Fruit fly (Drosophila melanogaster) whole organism, embryonic: ENCODE measurements around the gene CG11267.
A peak's percentile ranks its signal among the peaks of the same experiment; 100 is the strongest.

ENCODE experiments used
- Aef1 ChIP-seq: fragments of 200-800 bp; sonication (Bioruptor generic); IDR thresholded peaks from 3 replicates; pipeline ENCODE4 v1.3.6; 2022; ENCODE audit warnings: missing biosample characterization, missing genetic modification characterization
- Bgb ChIP-seq: fragments of 200-800 bp; sonication (Bioruptor generic); IDR thresholded peaks from 2 replicates; pipeline ENCODE4 v1.3.6; 2022; ENCODE audit warnings: missing biosample characterization, missing genetic modification characterization; ENCODE audit not compliant: partially characterized antibody
- CG10267 ChIP-seq: fragments of 200-800 bp; sonication (Bioruptor generic); optimal IDR thresholded peaks from 2 replicates; lab custom pipeline; 2018; ENCODE audit warnings: missing biosample characterization, mild to moderate bottlenecking, missing genetic modification characterization, moderate library complexity
- CG10321 ChIP-seq: fragments of 200-800 bp; sonication (Bioruptor generic); IDR thresholded peaks from 2 replicates; pipeline ENCODE4 v1.3.6; 2022; ENCODE audit warnings: missing biosample characterization, missing genetic modification characterization
- CG10654 ChIP-seq: fragments of 200-800 bp; sonication (Bioruptor generic); optimal IDR thresholded peaks from 2 replicates; lab custom pipeline; 2016; ENCODE audit warnings: missing biosample characterization, missing genetic modification characterization
- CG12071 ChIP-seq: fragments of 200-800 bp; sonication (Bioruptor generic); optimal IDR thresholded peaks from 3 replicates; lab custom pipeline; 2018; ENCODE audit warnings: missing biosample characterization, mild to moderate bottlenecking, missing genetic modification characterization
- CG12155 ChIP-seq: fragments of 200-800 bp; sonication (Bioruptor generic); optimal IDR thresholded peaks from 3 replicates; lab custom pipeline; 2016; ENCODE audit warnings: missing biosample characterization, missing genetic modification characterization
- CG12219 ChIP-seq: fragments of 200-800 bp; sonication (Bioruptor generic); optimal IDR thresholded peaks from 3 replicates; lab custom pipeline; 2018; ENCODE audit warnings: missing biosample characterization, mild to moderate bottlenecking, missing genetic modification characterization
- CG16779 ChIP-seq: fragments of 200-800 bp; sonication (Bioruptor generic); IDR thresholded peaks from 2 replicates; pipeline ENCODE4 v1.3.6; 2022; ENCODE audit warnings: missing biosample characterization, missing genetic modification characterization
- CG16813 ChIP-seq: fragments of 200-800 bp; sonication (Bioruptor generic); IDR thresholded peaks from 3 replicates; pipeline ENCODE4 v1.3.6; 2022; ENCODE audit warnings: missing biosample characterization, missing genetic modification characterization; ENCODE audit not compliant: partially characterized antibody
- CG2129 ChIP-seq: fragments of 200-800 bp; sonication (Bioruptor generic); IDR thresholded peaks from 2 replicates; pipeline ENCODE4 v1.3.6; 2022; ENCODE audit warnings: missing biosample characterization, missing genetic modification characterization; ENCODE audit not compliant: partially characterized antibody
- CG2202 ChIP-seq: fragments of 200-800 bp; sonication (Bioruptor generic); optimal IDR thresholded peaks from 2 replicates; lab custom pipeline; 2018; ENCODE audit warnings: missing biosample characterization, mild to moderate bottlenecking, missing genetic modification characterization
- CG2712 ChIP-seq: fragments of 200-800 bp; optimal IDR thresholded peaks from 3 replicates; lab custom pipeline; 2019; ENCODE audit warnings: missing biosample characterization, mild to moderate bottlenecking, missing genetic modification characterization, moderate library complexity
- CG32767 ChIP-seq: fragments of 200-800 bp; sonication (Bioruptor generic); IDR thresholded peaks from 2 replicates; pipeline ENCODE4 v1.3.6; 2022; ENCODE audit warnings: missing biosample characterization, missing genetic modification characterization
- CG3847 ChIP-seq: fragments of 200-800 bp; sonication (Bioruptor generic); IDR thresholded peaks from 2 replicates; pipeline ENCODE4 v1.3.6; 2022; ENCODE audit warnings: missing biosample characterization, missing genetic modification characterization
- CG4360 ChIP-seq: fragments of 200-800 bp; sonication (Bioruptor generic); IDR thresholded peaks from 2 replicates; pipeline ENCODE4 v1.3.6; 2022; ENCODE audit warnings: missing biosample characterization, missing genetic modification characterization
- CG6689 ChIP-seq: fragments of 200-800 bp; sonication (Bioruptor generic); IDR thresholded peaks from 2 replicates; pipeline ENCODE4 v1.3.6; 2022; ENCODE audit warnings: missing biosample characterization, missing genetic modification characterization
- CG6791 ChIP-seq: fragments of 200-800 bp; sonication (Bioruptor generic); IDR thresholded peaks from 3 replicates; pipeline ENCODE4 v1.3.6; 2022; ENCODE audit warnings: missing biosample characterization, missing genetic modification characterization; ENCODE audit not compliant: partially characterized antibody
- CG7372 ChIP-seq: fragments of 200-800 bp; sonication (Bioruptor generic); IDR thresholded peaks from 2 replicates; pipeline ENCODE4 v1.3.6; 2022; ENCODE audit warnings: missing biosample characterization, missing genetic modification characterization
- CG7839 ChIP-seq: fragments of 200-800 bp; sonication (Bioruptor generic); optimal IDR thresholded peaks from 3 replicates; lab custom pipeline; 2018; ENCODE audit warnings: missing biosample characterization, mild to moderate bottlenecking, missing genetic modification characterization, moderate library complexity
- CG7928 ChIP-seq: fragments of 200-800 bp; sonication (Bioruptor generic); optimal IDR thresholded peaks from 2 replicates; lab custom pipeline; 2017; ENCODE audit warnings: missing biosample characterization, mild to moderate bottlenecking, missing genetic modification characterization
- CG8290 ChIP-seq, 3 experiments: fragments of 200-800 bp; sonication (Bioruptor generic); optimal IDR thresholded peaks; 2 replicates each; lab custom pipeline; 2016 to 2019; ENCODE audit warnings: missing biosample characterization in 3 of 3, missing genetic modification characterization in 3 of 3, mild to moderate bottlenecking in 2 of 3, moderate library complexity in 1 of 3
- CG9932 ChIP-seq: fragments of 200-800 bp; sonication (Bioruptor generic); IDR thresholded peaks from 2 replicates; pipeline ENCODE4 v1.3.6; 2022; ENCODE audit warnings: missing biosample characterization, missing genetic modification characterization
- CkIIα-i1 ChIP-seq: fragments of 200-800 bp; sonication (Bioruptor generic); IDR thresholded peaks from 2 replicates; pipeline ENCODE4 v1.3.6; 2022; ENCODE audit warnings: missing biosample characterization, missing genetic modification characterization
- D ChIP-seq, 2 experiments: fragments of 200-800 bp in 1 of 2; fragments of >200 bp in 1 of 2; sonication (Bioruptor generic) in 1 of 2; optimal IDR thresholded peaks; 2 replicates in 1 of 2; 3 replicates in 1 of 2; lab custom pipeline; 2017; ENCODE audit warnings: mild to moderate bottlenecking in 1 of 2, missing biosample characterization in 1 of 2, missing genetic modification characterization in 1 of 2, missing genetic modification reagents in 1 of 2
- Dfd ChIP-seq, 2 experiments: fragments of >200 bp; optimal IDR thresholded peaks; 2 replicates each; lab custom pipeline; 2017; ENCODE audit warnings: missing biosample characterization in 2 of 2, missing genetic modification characterization in 2 of 2
- HHEX ChIP-seq: fragments of 200-800 bp; sonication (Bioruptor generic); optimal IDR thresholded peaks from 3 replicates; lab custom pipeline; 2017; ENCODE audit warnings: missing biosample characterization, mild to moderate bottlenecking, missing genetic modification characterization, missing genetic modification reagents
- Hr78 ChIP-seq, 2 experiments: fragments of 200-800 bp in 1 of 2; fragments of >200 bp in 1 of 2; sonication (Bioruptor generic) in 1 of 2; optimal IDR thresholded peaks; 2 replicates each; lab custom pipeline; 2017 to 2019; ENCODE audit warnings: missing biosample characterization in 2 of 2, missing genetic modification characterization in 2 of 2, mild to moderate bottlenecking in 1 of 2, moderate library complexity in 1 of 2
- Jarid2 ChIP-seq: fragments of 200-800 bp; sonication (Bioruptor generic); optimal IDR thresholded peaks from 3 replicates; lab custom pipeline; 2017; ENCODE audit warnings: mild to moderate bottlenecking, missing biosample characterization, missing genetic modification reagents, missing genetic modification characterization
- Med ChIP-seq: fragments of 200-800 bp; sonication (Bioruptor generic); peaks from one replicate; lab custom pipeline; 2016; ENCODE audit warnings: missing biosample characterization, missing genetic modification characterization, mild to moderate bottlenecking, inconsistent platforms, moderate library complexity
- NK7.1 ChIP-seq: fragments of 200-800 bp; sonication (Bioruptor generic); optimal IDR thresholded peaks from 3 replicates; lab custom pipeline; 2016; ENCODE audit warnings: missing biosample characterization, missing genetic modification characterization
- Poxn ChIP-seq: fragments of 200-800 bp; sonication (Bioruptor generic); IDR thresholded peaks from 2 replicates; pipeline ENCODE4 v1.3.6; 2022; ENCODE audit warnings: missing biosample characterization, missing genetic modification characterization
- Rx ChIP-seq: fragments of 200-800 bp; sonication (Bioruptor generic); IDR thresholded peaks from 2 replicates; pipeline ENCODE4 v1.3.6; 2022; ENCODE audit warnings: missing biosample characterization, missing genetic modification characterization
- Sry-δ ChIP-seq: fragments of 200-800 bp; sonication (Bioruptor generic); optimal IDR thresholded peaks from 2 replicates; lab custom pipeline; 2016; ENCODE audit warnings: missing biosample characterization, missing genetic modification characterization
- br ChIP-seq: fragments of >200 bp; optimal IDR thresholded peaks from 2 replicates; lab custom pipeline; 2017
- chm ChIP-seq: fragments of 200-800 bp; sonication (Bioruptor generic); IDR thresholded peaks from 2 replicates; pipeline ENCODE4 v1.3.6; 2022; ENCODE audit warnings: missing biosample characterization, missing genetic modification characterization
- corto ChIP-seq: fragments of 200-800 bp; sonication (Bioruptor generic); optimal IDR thresholded peaks from 2 replicates; lab custom pipeline; 2016; ENCODE audit warnings: missing biosample characterization, mild to moderate bottlenecking, missing genetic modification characterization, moderate library complexity
- dmrt99B ChIP-seq: fragments of 200-800 bp; sonication (Bioruptor generic); optimal IDR thresholded peaks from 2 replicates; lab custom pipeline; 2018; ENCODE audit warnings: missing biosample characterization, mild to moderate bottlenecking, missing genetic modification characterization, moderate library complexity
- gcm2 ChIP-seq: fragments of 200-800 bp; sonication (Bioruptor generic); optimal IDR thresholded peaks from 2 replicates; lab custom pipeline; 2016; ENCODE audit warnings: missing biosample characterization, missing genetic modification characterization
- gt ChIP-seq: fragments of 200-800 bp; sonication (Bioruptor generic); IDR thresholded peaks from 2 replicates; pipeline ENCODE4 v1.3.6; 2022; ENCODE audit warnings: missing biosample characterization, missing genetic modification characterization
- kah ChIP-seq: fragments of 200-800 bp; sonication (Bioruptor generic); optimal IDR thresholded peaks from 2 replicates; lab custom pipeline; 2018; ENCODE audit warnings: missing biosample characterization, mild to moderate bottlenecking, missing genetic modification characterization
- kay ChIP-seq: fragments of 200-800 bp; sonication (Bioruptor generic); optimal IDR thresholded peaks from 2 replicates; lab custom pipeline; 2016; ENCODE audit warnings: missing biosample characterization, missing genetic modification characterization
- nerfin-1 ChIP-seq: fragments of 200-800 bp; sonication (Bioruptor generic); optimal IDR thresholded peaks from 3 replicates; lab custom pipeline; 2019; ENCODE audit warnings: missing biosample characterization, mild to moderate bottlenecking, missing genetic modification characterization, moderate library complexity
- peb ChIP-seq: fragments of 200-800 bp; sonication (Bioruptor generic); IDR thresholded peaks from 2 replicates; pipeline ENCODE4 v1.3.6; 2022; ENCODE audit warnings: missing biosample characterization, missing genetic modification characterization
- repo ChIP-seq: fragments of 200-800 bp; sonication (Bioruptor generic); optimal IDR thresholded peaks from 2 replicates; lab custom pipeline; 2016; ENCODE audit warnings: missing biosample characterization, missing genetic modification characterization
- run ChIP-seq: fragments of 200-800 bp; sonication (Bioruptor generic); optimal IDR thresholded peaks from 3 replicates; lab custom pipeline; 2018; ENCODE audit warnings: missing biosample characterization, mild to moderate bottlenecking, missing genetic modification characterization
- seq ChIP-seq: fragments of 200-800 bp; sonication (Bioruptor generic); IDR thresholded peaks from 2 replicates; pipeline ENCODE4 v1.3.6; 2022; ENCODE audit warnings: missing biosample characterization, missing genetic modification characterization
- tin ChIP-seq: fragments of 200-800 bp; sonication (Bioruptor generic); optimal IDR thresholded peaks from 3 replicates; lab custom pipeline; 2016; ENCODE audit warnings: missing biosample characterization, missing genetic modification characterization

Gene CG11267

DNA sequence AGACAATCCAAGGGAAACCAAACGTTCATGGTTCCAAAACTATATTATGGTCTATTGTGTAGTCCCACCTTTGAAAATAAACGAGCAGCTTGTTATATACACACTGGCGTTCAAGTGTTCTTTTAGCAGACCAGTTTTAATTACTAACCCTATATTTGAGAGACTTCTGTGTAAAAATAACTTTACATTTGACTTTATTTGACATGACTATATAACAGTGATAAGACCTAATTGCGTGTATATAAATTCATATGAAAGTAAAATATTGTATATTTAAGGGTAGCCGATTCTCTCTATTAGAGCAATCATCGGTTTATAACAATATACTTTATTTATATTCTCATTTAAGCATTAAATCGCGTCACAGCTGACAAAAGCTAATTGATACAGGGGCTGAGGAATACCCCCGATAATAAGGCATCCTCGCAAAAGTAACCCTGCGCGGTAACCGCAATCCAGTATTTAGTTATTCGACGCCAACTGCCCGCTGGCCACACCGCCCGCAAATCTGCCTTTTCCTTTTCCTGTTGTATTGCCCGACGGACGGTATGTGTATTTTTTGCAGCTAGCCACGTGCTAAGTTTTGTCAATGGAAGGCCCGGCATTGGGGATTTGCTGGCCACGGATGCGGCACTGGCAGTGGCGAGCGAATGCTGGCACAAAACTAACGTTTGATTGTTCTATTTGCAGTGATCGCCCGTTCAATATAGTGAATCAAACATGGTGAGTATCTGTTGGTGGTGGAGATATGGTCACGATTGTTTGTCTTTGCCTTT, 25.6 kb downstream of the CG11267 start, which contains the start of gene RpS4 (continued):
- peak; percentile 54 for TF ChIP-seq CG8290 (GFP tag; optimal IDR thresholded peaks at IDR 0.05; lab: Kevin White, UChicago)
- peak; percentile 92 to 98 for TF ChIP-seq CG8290 (tag; optimal IDR thresholded peaks at IDR 0.05; lab: Kevin White, UChicago)
- peak in 1 of 2 experiments; percentile 28 for TF ChIP-seq Hr78 (GFP tag; optimal IDR thresholded peaks at IDR 0.05; lab: Kevin White, UChicago)
- peak; percentile 78 for TF ChIP-seq CG2712 (tag; lab: Kevin White, UChicago)
- peak; percentile 62; the same call in 1 of the 2 replicates for TF ChIP-seq gt
- peak; percentile 85 for TF ChIP-seq Rx (GFP tag; lab: Robert Waterston, UW)
- peak; percentile 81 for TF ChIP-seq repo (GFP tag; lab: Kevin White, UChicago)
- TF ChIP-seq CG12155: peak; percentile 62
- peak; percentile 95 for TF ChIP-seq CG12219 (GFP tag; lab: Kevin White, UChicago)
- TF ChIP-seq run (tag; lab: Kevin White, UChicago): peak; percentile 89
- TF ChIP-seq CG3847 (GFP tag; lab: Robert Waterston, UW): peak; percentile 85
- peak; percentile 73; the same call in 1 of the 2 replicates for TF ChIP-seq CG32767
- TF ChIP-seq Poxn (GFP tag; lab: Robert Waterston, UW): no peak; the same call in 1 of the 2 replicates
- peak; percentile 56 for TF ChIP-seq CG4360 (GFP tag; lab: Robert Waterston, UW)
- peak; percentile 65 for TF ChIP-seq CG6689 (GFP tag; lab: Robert Waterston, UW)
- TF ChIP-seq peb (GFP tag; lab: Robert Waterston, UW): peak; percentile 48; the same call in 1 of the 2 replicates
- TF ChIP-seq CG16813: peak; percentile 51
- peak; percentile 57; the same call in 1 of the 2 replicates for TF ChIP-seq Bgb (GFP tag; lab: Robert Waterston, UW)
- peak; percentile 87 for TF ChIP-seq NK7.1 (GFP tag; lab: Kevin White, UChicago)
- TF ChIP-seq CG7839 (tag; lab: Kevin White, UChicago): peak; percentile 80
- peak; percentile 74 for TF ChIP-seq CG10654 (GFP tag; lab: Kevin White, UChicago)
- TF ChIP-seq CG6791 (GFP tag; lab: Robert Waterston, UW): 0 out of 3 replicates have a peak, but pooled peaks have one; percentile 38
- peak; percentile 80 for TF ChIP-seq CG10267 (tag; lab: Kevin White, UChicago)
- TF ChIP-seq CG12071 (GFP tag; lab: Kevin White, UChicago): peak; percentile 98
- TF ChIP-seq Sry-δ: peak; percentile 54
- TF ChIP-seq dmrt99B (tag; lab: Kevin White, UChicago): peak; percentile 78
- peak; percentile 66 for TF ChIP-seq CkIIα-i1 (GFP tag; lab: Robert Waterston, UW)
- no peak for TF ChIP-seq CG2129 (GFP tag; lab: Robert Waterston, UW)
- peak; percentile 84 for TF ChIP-seq Jarid2
- peak; percentile 96 for TF ChIP-seq HHEX
- no peak for TF ChIP-seq corto (GFP tag; lab: Kevin White, UChicago)
- TF ChIP-seq Aef1 (GFP tag; lab: Robert Waterston, UW): peak; percentile 72; the same call in 2 of the 3 replicates
- TF ChIP-seq CG7372 (GFP tag; lab: Robert Waterston, UW): peak; percentile 73
- TF ChIP-seq CG10321: peak; percentile 69; the same call in 1 of the 2 replicates
- peak; percentile 95 for TF ChIP-seq chm
- TF ChIP-seq tin (GFP tag; lab: Kevin White, UChicago): peak; percentile 77
- TF ChIP-seq Med (GFP tag; lab: Kevin White, UChicago): peak; percentile 99
- peak; percentile 94 for TF ChIP-seq gcm2 (GFP tag; lab: Kevin White, UChicago)
- no peak for TF ChIP-seq D (optimal IDR thresholded peaks at IDR 0.05; lab: Kevin White, UChicago)
- TF ChIP-seq D (GFP tag; optimal IDR thresholded peaks at IDR 0.05; lab: Kevin White, UChicago): peak; percentile 78
- peak; percentile 92 for TF ChIP-seq CG9932 (GFP tag; lab: Robert Waterston, UW)
- peak; percentile 80 for TF ChIP-seq nerfin-1 (tag; lab: Kevin White, UChicago)
- peak; percentile 91 for TF ChIP-seq kah (GFP tag; lab: Kevin White, UChicago)
- peak; percentile 73 for TF ChIP-seq CG7928 (GFP tag; lab: Kevin White, UChicago)
- TF ChIP-seq CG2202 (tag; lab: Kevin White, UChicago): peak; percentile 91
- TF ChIP-seq Dfd (GFP tag; optimal IDR thresholded peaks at IDR 0.05; lab: Kevin White, UChicago): no peak
- TF ChIP-seq seq (GFP tag; lab: Robert Waterston, UW): peak; percentile 81
- peak; percentile 90 for TF ChIP-seq CG16779 (GFP tag; lab: Robert Waterston, UW)
- peak; percentile 39 for TF ChIP-seq kay
- no peak for TF ChIP-seq br (lab: Kevin White, UChicago)
